Worm (Caenorhabditis elegans) whole organism, late embryonic: ENCODE measurements around the gene T22F3.2.
"Not testable (repeated sequence)": the region's sequence is repeated elsewhere in the genome, so short reads cannot be mapped to it uniquely, and the experiment has no call there.

Source experiments
- C38D4.7 ChIP-seq: fragments of 200-800 bp; sonication (Bioruptor generic); optimal IDR thresholded peaks from 2 replicates; lab custom pipeline; 2018; ENCODE audit warnings: mild to moderate bottlenecking, missing genetic modification characterization, moderate library complexity, missing compliant biosample characterization
- K02D7.2 ChIP-seq: sonication (generic microtip); optimal IDR thresholded peaks from 2 replicates; lab custom pipeline; 2017; ENCODE audit warnings: mild to moderate bottlenecking, missing genetic modification characterization, missing compliant biosample characterization
- T23F11.4 ChIP-seq: fragments of 200-800 bp; sonication (Bioruptor generic); optimal IDR thresholded peaks from 2 replicates; lab custom pipeline; 2018; ENCODE audit warnings: mild to moderate bottlenecking, missing genetic modification characterization, missing compliant biosample characterization
- Y22D7AL.16 ChIP-seq: sonication (generic microtip); optimal IDR thresholded peaks from 2 replicates; lab custom pipeline; 2016; ENCODE audit warnings: missing genetic modification characterization, missing compliant biosample characterization
- ceh-18 ChIP-seq: sonication (generic microtip); optimal IDR thresholded peaks from 2 replicates; lab custom pipeline; 2016; ENCODE audit warnings: missing genetic modification characterization, missing compliant biosample characterization
- ceh-22 ChIP-seq: sonication (generic microtip); optimal IDR thresholded peaks from 2 replicates; lab custom pipeline; 2017; ENCODE audit warnings: missing biosample characterization, missing genetic modification characterization
- ceh-24 ChIP-seq: sonication (generic microtip); optimal IDR thresholded peaks from 2 replicates; lab custom pipeline; 2016; ENCODE audit warnings: mild to moderate bottlenecking, missing genetic modification characterization, missing compliant biosample characterization
- ceh-30 ChIP-seq: fragments of 150-350 bp; optimal IDR thresholded peaks from 2 replicates; lab custom pipeline; 2014; ENCODE audit warnings: missing biosample characterization, missing genetic modification characterization
- ceh-45 ChIP-seq: fragments of 200-800 bp; sonication (Bioruptor generic); IDR thresholded peaks from 2 replicates; pipeline ENCODE4 v1.3.6; 2022; ENCODE audit warnings: missing genetic modification reagents, missing genetic modification characterization, missing compliant biosample characterization
- ceh-6 ChIP-seq: fragments of 200-800 bp; sonication (Bioruptor generic); optimal IDR thresholded peaks from 2 replicates; lab custom pipeline; 2018; ENCODE audit warnings: mild to moderate bottlenecking, missing genetic modification characterization, missing compliant biosample characterization
- dmd-4 ChIP-seq: sonication (generic microtip); optimal IDR thresholded peaks from 2 replicates; lab custom pipeline; 2016; ENCODE audit warnings: borderline replicate concordance, missing genetic modification characterization, missing compliant biosample characterization
- dve-1 ChIP-seq: sonication (generic microtip); optimal IDR thresholded peaks from 2 replicates; lab custom pipeline; 2017; ENCODE audit warnings: antibody characterized with exemption, mild to moderate bottlenecking, missing genetic modification characterization, missing compliant biosample characterization
- elt-4 ChIP-seq: sonication (generic microtip); optimal IDR thresholded peaks from 2 replicates; lab custom pipeline; 2016; ENCODE audit warnings: missing genetic modification characterization, missing compliant biosample characterization
- ets-4 ChIP-seq: sonication (generic microtip); optimal IDR thresholded peaks from 2 replicates; lab custom pipeline; 2016; ENCODE audit warnings: missing genetic modification characterization, missing compliant biosample characterization
- eyg-1 ChIP-seq: sonication (generic microtip); optimal IDR thresholded peaks from 2 replicates; lab custom pipeline; 2016; ENCODE audit warnings: missing genotype, missing genetic modification characterization, missing compliant biosample characterization
- fax-1 ChIP-seq: sonication (generic microtip); optimal IDR thresholded peaks from 2 replicates; lab custom pipeline; 2016; ENCODE audit warnings: missing genotype, missing genetic modification characterization, missing compliant biosample characterization
- fkh-6 ChIP-seq: sonication (generic microtip); optimal IDR thresholded peaks from 2 replicates; lab custom pipeline; 2016; ENCODE audit warnings: missing genetic modification characterization, missing compliant biosample characterization
- gmeb-2 ChIP-seq: sonication (generic microtip); optimal IDR thresholded peaks from 2 replicates; lab custom pipeline; 2016; ENCODE audit warnings: missing genetic modification characterization, inconsistent platforms, missing compliant biosample characterization
- hlh-30 ChIP-seq: sonication (generic microtip); optimal IDR thresholded peaks from 2 replicates; lab custom pipeline; 2017; ENCODE audit warnings: antibody characterized with exemption, missing genetic modification characterization, missing compliant biosample characterization; ENCODE audit not compliant: insufficient read depth
- hlh-6 ChIP-seq: sonication (generic microtip); optimal IDR thresholded peaks from 2 replicates; lab custom pipeline; 2016; ENCODE audit warnings: missing genotype, missing genetic modification characterization, missing compliant biosample characterization
- lim-6 ChIP-seq: sonication (generic microtip); optimal IDR thresholded peaks from 2 replicates; lab custom pipeline; 2016; ENCODE audit warnings: missing genetic modification characterization, missing compliant biosample characterization
- madf-2 ChIP-seq: sonication (generic microtip); optimal IDR thresholded peaks from 2 replicates; lab custom pipeline; 2017; ENCODE audit warnings: missing genetic modification characterization, missing compliant biosample characterization
- mec-3 ChIP-seq: sonication (generic microtip); optimal IDR thresholded peaks from 2 replicates; lab custom pipeline; 2016; ENCODE audit warnings: borderline replicate concordance, missing genetic modification characterization, missing compliant biosample characterization
- nfya-1 ChIP-seq: sonication (generic microtip); optimal IDR thresholded peaks from 2 replicates; lab custom pipeline; 2017; ENCODE audit warnings: missing genetic modification characterization, mild to moderate bottlenecking, missing compliant biosample characterization, antibody characterized with exemption, moderate library complexity
- nhr-11 ChIP-seq: fragments of 150-350 bp; optimal IDR thresholded peaks from 2 replicates; lab custom pipeline; 2014; ENCODE audit warnings: missing biosample characterization, missing genetic modification characterization
- odd-2 ChIP-seq: sonication (generic microtip); optimal IDR thresholded peaks from 2 replicates; lab custom pipeline; 2017; ENCODE audit warnings: antibody characterized with exemption, mild to moderate bottlenecking, missing genetic modification characterization, missing compliant biosample characterization
- pag-3 ChIP-seq: sonication (generic microtip); optimal IDR thresholded peaks from 2 replicates; lab custom pipeline; 2016; ENCODE audit warnings: missing compliant biosample characterization, missing genetic modification characterization, borderline replicate concordance
- pat-9 ChIP-seq: fragments of 200-800 bp; sonication (Bioruptor generic); optimal IDR thresholded peaks from 2 replicates; lab custom pipeline; 2018; ENCODE audit warnings: mild to moderate bottlenecking, missing genetic modification characterization, moderate library complexity, missing compliant biosample characterization
- pax-1 ChIP-seq: fragments of 150-350 bp; optimal IDR thresholded peaks from 2 replicates; lab custom pipeline; 2014; ENCODE audit warnings: missing biosample characterization, missing genetic modification characterization
- pha-2 ChIP-seq: sonication (generic microtip); optimal IDR thresholded peaks from 2 replicates; lab custom pipeline; 2017; ENCODE audit warnings: mild to moderate bottlenecking, missing genetic modification characterization, missing compliant biosample characterization
- pha-4 ChIP-seq: fragments of 150-350 bp; optimal IDR thresholded peaks from 2 replicates; lab custom pipeline; 2018; ENCODE audit warnings: missing biosample characterization, missing genetic modification reagents, missing genetic modification characterization
- pqm-1 ChIP-seq: sonication (generic microtip); optimal IDR thresholded peaks from 2 replicates; lab custom pipeline; 2016; ENCODE audit warnings: missing genetic modification characterization, missing compliant biosample characterization
- rnt-1 ChIP-seq: sonication (generic microtip); optimal IDR thresholded peaks from 2 replicates; lab custom pipeline; 2016; ENCODE audit warnings: missing genetic modification characterization, missing compliant biosample characterization
- sdc-2 ChIP-seq: sonication (generic microtip); optimal IDR thresholded peaks from 2 replicates; lab custom pipeline; 2016; ENCODE audit warnings: missing genotype, missing genetic modification characterization, missing compliant biosample characterization
- sox-2 ChIP-seq: fragments of 200-800 bp; sonication (Bioruptor generic); IDR thresholded peaks from 2 replicates; pipeline ENCODE4 v1.3.6; 2022; ENCODE audit warnings: missing genetic modification reagents, missing genetic modification characterization, missing compliant biosample characterization
- sox-4 ChIP-seq: sonication (generic microtip); optimal IDR thresholded peaks from 2 replicates; lab custom pipeline; 2017; ENCODE audit warnings: mild to moderate bottlenecking, missing genetic modification characterization, inconsistent platforms, missing compliant biosample characterization
- tbx-2 ChIP-seq: sonication (generic microtip); optimal IDR thresholded peaks from 2 replicates; lab custom pipeline; 2016; ENCODE audit warnings: missing genetic modification characterization, missing compliant biosample characterization
- tbx-7 ChIP-seq: sonication (generic microtip); optimal IDR thresholded peaks from 2 replicates; lab custom pipeline; 2016; ENCODE audit warnings: missing genotype, missing genetic modification characterization, missing compliant biosample characterization
- ttx-3 ChIP-seq: sonication (generic microtip); optimal IDR thresholded peaks from 2 replicates; lab custom pipeline; 2016; ENCODE audit warnings: missing genetic modification reagents, missing genetic modification characterization, missing compliant biosample characterization
- unc-3 ChIP-seq, 2 experiments: fragments of 200-800 bp in 1 of 2; sonication (Bioruptor generic) in 1 of 2; sonication (generic microtip) in 1 of 2; conservative IDR thresholded peaks in 1 of 2; optimal IDR thresholded peaks in 1 of 2; 2 replicates each; pipeline versions ENCODE4 v1.3.6 to Lab custom; 2016 to 2022; ENCODE audit warnings: missing compliant biosample characterization in 2 of 2, missing genetic modification characterization in 2 of 2, missing genetic modification reagents in 1 of 2
- unc-55 ChIP-seq: sonication (generic microtip); optimal IDR thresholded peaks from 2 replicates; lab custom pipeline; 2017; ENCODE audit warnings: missing biosample characterization, missing genetic modification reagents, missing genetic modification characterization
- ztf-16 ChIP-seq: sonication (generic microtip); optimal IDR thresholded peaks from 2 replicates; lab custom pipeline; 2017; ENCODE audit warnings: missing genetic modification characterization, missing compliant biosample characterization

The T22F3.2 gene

ce11 chrV:3613042-3613441, 26.6 kb downstream of the T22F3.2 start:
- no peak for TF ChIP-seq hlh-30 (tag; lab: Kevin White, UChicago)
- no peak for TF ChIP-seq madf-2 (tag; lab: Kevin White, UChicago)
- TF ChIP-seq tbx-7 (tag; lab: Kevin White, UChicago) = no peak
- no peak for TF ChIP-seq pha-4 (tag; lab: Kevin White, UChicago)
- TF ChIP-seq pax-1 = no peak
- no peak for TF ChIP-seq ceh-30 (tag; lab: Kevin White, UChicago)
- TF ChIP-seq ceh-22 (tag; lab: Kevin White, UChicago) = no peak
- TF ChIP-seq ets-4 (tag; lab: Kevin White, UChicago) = no peak
- TF ChIP-seq eyg-1 (tag; lab: Kevin White, UChicago) = no peak
- no peak for TF ChIP-seq lim-6 (tag; lab: Kevin White, UChicago)
- TF ChIP-seq pag-3 (tag; lab: Kevin White, UChicago) = no peak
- no peak for TF ChIP-seq nfya-1 (tag; lab: Kevin White, UChicago)
- no peak for TF ChIP-seq fkh-6
- no peak for TF ChIP-seq unc-55 (GFP tag; lab: Kevin White, UChicago)
- no peak for TF ChIP-seq elt-4 (tag; lab: Kevin White, UChicago)

ce11 chrV:3614397-3614796, 28.0 kb downstream of the T22F3.2 start, which contains the start of gene T22F3.11:
T22F3.11 (minus strand) TSS chrV:3614553.
- TF ChIP-seq pag-3 (tag; lab: Kevin White, UChicago) (no peak), pax-1 (no peak), ceh-24 (tag; lab: Kevin White, UChicago) (no peak), nhr-11 (tag; lab: Kevin White, UChicago) (no peak), sdc-2 (tag; lab: Kevin White, UChicago) (no peak), pqm-1 (tag; lab: Kevin White, UChicago) (no peak), rnt-1 (tag; lab: Kevin White, UChicago) (no peak), fkh-6 (no peak), dmd-4 (tag; lab: Kevin White, UChicago) (no peak), ceh-18 (no peak), T23F11.4 (GFP tag; lab: Kevin White, UChicago) (no peak), pha-4 (tag; lab: Kevin White, UChicago) (no peak), ceh-6 (GFP tag; lab: Kevin White, UChicago) (no peak), pha-2 (tag; lab: Kevin White, UChicago) (no peak), dve-1 (tag; lab: Kevin White, UChicago) (no peak), ceh-22 (tag; lab: Kevin White, UChicago) (no peak), madf-2 (tag; lab: Kevin White, UChicago) (no peak), pat-9 (tag; lab: Kevin White, UChicago) (no peak), K02D7.2 (tag; lab: Kevin White, UChicago) (no peak), Y22D7AL.16 (tag; lab: Kevin White, UChicago) (no peak)

- TF ChIP-seq unc-55 (GFP tag; lab: Kevin White, UChicago) (no peak), ztf-16 (tag; lab: Kevin White, UChicago) (no peak), nhr-11 (tag; lab: Kevin White, UChicago) (no peak)
Observed at ce11 chrV:3616844-3617243, 30.4 kb downstream of the T22F3.2 start.

ce11 chrV:3620608-3621007, 34.2 kb downstream of the T22F3.2 start, which contains the start of gene srx-93:
srx-93 (minus strand) TSS chrV:3620708.
- not testable (repeated sequence) for TF ChIP-seq tbx-2 (tag; lab: Kevin White, UChicago); odd-2 (tag; lab: Kevin White, UChicago); ceh-18

- no peak for TF ChIP-seq unc-3 (GFP tag; conservative IDR thresholded peaks at IDR 0.05; lab: Robert Waterston, UW)
- TF ChIP-seq unc-3 (tag; optimal IDR thresholded peaks at IDR 0.05; lab: Kevin White, UChicago) = no peak
- no peak for TF ChIP-seq pax-1
- no peak for TF ChIP-seq sox-2
- TF ChIP-seq tbx-2 (tag; lab: Kevin White, UChicago) = no peak
- no peak for TF ChIP-seq lim-6 (tag; lab: Kevin White, UChicago)
- TF ChIP-seq gmeb-2 (tag; lab: Kevin White, UChicago) = no peak
- TF ChIP-seq madf-2 (tag; lab: Kevin White, UChicago) = no peak
- TF ChIP-seq rnt-1 (tag; lab: Kevin White, UChicago) = no peak
- TF ChIP-seq hlh-30 (tag; lab: Kevin White, UChicago) = no peak
- no peak for TF ChIP-seq mec-3 (tag; lab: Kevin White, UChicago)
- no peak for TF ChIP-seq ceh-45 (GFP tag; lab: Robert Waterston, UW)
- no peak for TF ChIP-seq ttx-3 (tag; lab: Kevin White, UChicago)
- no peak for TF ChIP-seq ceh-22 (tag; lab: Kevin White, UChicago)
- TF ChIP-seq fax-1 = no peak
- no peak for TF ChIP-seq Y22D7AL.16 (tag; lab: Kevin White, UChicago)
- no peak for TF ChIP-seq C38D4.7 (GFP tag; lab: Kevin White, UChicago)
- TF ChIP-seq hlh-6 (tag; lab: Kevin White, UChicago) = no peak
- TF ChIP-seq odd-2 (tag; lab: Kevin White, UChicago) = no peak
- no peak for TF ChIP-seq sox-4 (tag; lab: Kevin White, UChicago)
Observed at ce11 chrV:3626944-3627343, 40.5 kb downstream of the T22F3.2 start, which contains the start of gene F59B1.4. F59B1.4 (minus strand) TSS chrV:3627044.
